Fruit fly (Drosophila melanogaster) whole organism, embryonic: ENCODE measurements around the gene FIG4.

ENCODE experiments used
- B-H2 ChIP-seq: fragments of 200-800 bp; sonication (Bioruptor generic); optimal IDR thresholded peaks from 2 replicates; lab custom pipeline; 2018; ENCODE audit warnings: missing biosample characterization, mild to moderate bottlenecking, missing genetic modification characterization
- BEAF-32 ChIP-seq: fragments of 200-800 bp; sonication (Bioruptor generic); optimal IDR thresholded peaks from 3 replicates; lab custom pipeline; 2017; ENCODE audit warnings: missing biosample characterization, missing genetic modification characterization, mild to moderate bottlenecking, moderate library complexity, missing genetic modification reagents
- C15 ChIP-seq: fragments of 200-800 bp; sonication (Bioruptor generic); IDR thresholded peaks from 3 replicates; pipeline ENCODE4 v1.3.6; 2022; ENCODE audit warnings: missing biosample characterization, missing genetic modification characterization
- CG10147 ChIP-seq: fragments of 200-800 bp; sonication (Bioruptor generic); optimal IDR thresholded peaks from 2 replicates; lab custom pipeline; 2019; ENCODE audit warnings: missing biosample characterization, mild to moderate bottlenecking, missing genetic modification characterization, moderate library complexity
- CG10267 ChIP-seq: fragments of 200-800 bp; sonication (Bioruptor generic); optimal IDR thresholded peaks from 2 replicates; lab custom pipeline; 2018; ENCODE audit warnings: missing biosample characterization, mild to moderate bottlenecking, missing genetic modification characterization, moderate library complexity
- CG11085 ChIP-seq: fragments of 200-800 bp; sonication (Bioruptor generic); IDR thresholded peaks from 2 replicates; pipeline ENCODE4 v1.3.6; 2022; ENCODE audit warnings: missing biosample characterization, missing genetic modification characterization
- CG11695 ChIP-seq: fragments of 200-800 bp; sonication (Bioruptor generic); IDR thresholded peaks from 3 replicates; pipeline ENCODE4 v1.3.6; 2022; ENCODE audit warnings: missing biosample characterization, missing genetic modification characterization
- CG14050 ChIP-seq: fragments of 200-800 bp; sonication (Bioruptor generic); IDR thresholded peaks from 3 replicates; pipeline ENCODE4 v1.3.6; 2022; ENCODE audit warnings: missing biosample characterization, missing genetic modification characterization
- CG15011 ChIP-seq: fragments of 200-800 bp; sonication (Bioruptor generic); optimal IDR thresholded peaks from 3 replicates; lab custom pipeline; 2018; ENCODE audit warnings: missing biosample characterization, mild to moderate bottlenecking, missing genetic modification characterization
- CG1602 ChIP-seq: fragments of 200-800 bp; sonication (Bioruptor generic); optimal IDR thresholded peaks from 3 replicates; lab custom pipeline; 2016; ENCODE audit warnings: missing biosample characterization, missing genetic modification characterization
- CG16779 ChIP-seq: fragments of 200-800 bp; sonication (Bioruptor generic); IDR thresholded peaks from 2 replicates; pipeline ENCODE4 v1.3.6; 2022; ENCODE audit warnings: missing biosample characterization, missing genetic modification characterization
- CG17385 ChIP-seq: fragments of 200-800 bp; sonication (Bioruptor generic); optimal IDR thresholded peaks from 3 replicates; lab custom pipeline; 2018; ENCODE audit warnings: missing biosample characterization, mild to moderate bottlenecking, missing genetic modification characterization
- CG17829 ChIP-seq: fragments of 200-800 bp; optimal IDR thresholded peaks from 2 replicates; lab custom pipeline; 2019; ENCODE audit warnings: missing biosample characterization, mild to moderate bottlenecking, missing genetic modification characterization, moderate library complexity
- CG30020 ChIP-seq: fragments of 200-800 bp; optimal IDR thresholded peaks from 2 replicates; lab custom pipeline; 2019; ENCODE audit warnings: missing biosample characterization, mild to moderate bottlenecking, missing genetic modification characterization, moderate library complexity
- CG31441 ChIP-seq: fragments of 200-800 bp; sonication (Bioruptor generic); IDR thresholded peaks from 2 replicates; pipeline ENCODE4 v1.3.6; 2022; ENCODE audit warnings: missing biosample characterization, missing genetic modification characterization
- CG4404 ChIP-seq: fragments of 200-800 bp; sonication (Bioruptor generic); IDR thresholded peaks from 2 replicates; pipeline ENCODE4 v1.3.6; 2022; ENCODE audit warnings: missing biosample characterization, missing genetic modification characterization
- CG4424 ChIP-seq: fragments of 200-800 bp; sonication (Bioruptor generic); optimal IDR thresholded peaks from 3 replicates; lab custom pipeline; 2016; ENCODE audit warnings: missing biosample characterization, missing genetic modification characterization
- CG6654 ChIP-seq: fragments of 200-800 bp; sonication (Bioruptor generic); optimal IDR thresholded peaks from 2 replicates; lab custom pipeline; 2017; ENCODE audit warnings: missing biosample characterization, mild to moderate bottlenecking, missing genetic modification characterization
- CG7357 ChIP-seq: fragments of 200-800 bp; sonication (Bioruptor generic); IDR thresholded peaks from 3 replicates; pipeline ENCODE4 v1.3.6; 2022; ENCODE audit warnings: missing biosample characterization, missing genetic modification characterization
- CG7372 ChIP-seq: fragments of 200-800 bp; sonication (Bioruptor generic); IDR thresholded peaks from 2 replicates; pipeline ENCODE4 v1.3.6; 2022; ENCODE audit warnings: missing biosample characterization, missing genetic modification characterization
- CG7556 ChIP-seq: fragments of 200-800 bp; sonication (Bioruptor generic); optimal IDR thresholded peaks from 2 replicates; lab custom pipeline; 2017; ENCODE audit warnings: missing biosample characterization, mild to moderate bottlenecking, missing genetic modification characterization
- CG7839 ChIP-seq: fragments of 200-800 bp; sonication (Bioruptor generic); optimal IDR thresholded peaks from 3 replicates; lab custom pipeline; 2018; ENCODE audit warnings: missing biosample characterization, mild to moderate bottlenecking, missing genetic modification characterization, moderate library complexity
- CG7928 ChIP-seq: fragments of 200-800 bp; sonication (Bioruptor generic); optimal IDR thresholded peaks from 2 replicates; lab custom pipeline; 2017; ENCODE audit warnings: missing biosample characterization, mild to moderate bottlenecking, missing genetic modification characterization
- CG8944 ChIP-seq: fragments of 200-800 bp; sonication (Bioruptor generic); optimal IDR thresholded peaks from 3 replicates; lab custom pipeline; 2016; ENCODE audit warnings: missing biosample characterization, missing genetic modification characterization
- CrebB ChIP-seq: fragments of 200-800 bp; sonication (Bioruptor generic); optimal IDR thresholded peaks from 3 replicates; lab custom pipeline; 2018; ENCODE audit warnings: missing biosample characterization, mild to moderate bottlenecking, missing genetic modification characterization
- D19A ChIP-seq: fragments of 200-800 bp; optimal IDR thresholded peaks from 3 replicates; lab custom pipeline; 2019; ENCODE audit warnings: missing biosample characterization, mild to moderate bottlenecking, missing genetic modification characterization, moderate library complexity
- D19B ChIP-seq: fragments of 200-800 bp; sonication (Bioruptor generic); optimal IDR thresholded peaks from 2 replicates; lab custom pipeline; 2017; ENCODE audit warnings: missing biosample characterization, mild to moderate bottlenecking, missing genetic modification characterization
- Dad ChIP-seq: fragments of 200-800 bp; sonication (Bioruptor generic); optimal IDR thresholded peaks from 3 replicates; lab custom pipeline; 2016; ENCODE audit warnings: missing biosample characterization, missing genetic modification characterization
- Gug ChIP-seq: fragments of 200-800 bp; sonication (Bioruptor generic); IDR thresholded peaks from 4 replicates; pipeline ENCODE4 v1.3.6; 2022; ENCODE audit warnings: missing biosample characterization, missing genetic modification characterization
- Hmr ChIP-seq: fragments of 200-800 bp; sonication (Bioruptor generic); optimal IDR thresholded peaks from 3 replicates; lab custom pipeline; 2017; ENCODE audit warnings: mild to moderate bottlenecking, missing biosample characterization, missing genetic modification reagents, missing genetic modification characterization
- Hr3 ChIP-seq: fragments of 200-800 bp; sonication (Bioruptor generic); optimal IDR thresholded peaks from 3 replicates; lab custom pipeline; 2016; ENCODE audit warnings: missing biosample characterization, missing genetic modification characterization
- NC2α ChIP-seq: fragments of 200-800 bp; sonication (Bioruptor generic); optimal IDR thresholded peaks from 2 replicates; lab custom pipeline; 2016; ENCODE audit warnings: missing biosample characterization, missing genetic modification characterization
- Vsx1 ChIP-seq: fragments of 200-800 bp; sonication (Bioruptor generic); optimal IDR thresholded peaks from 2 replicates; lab custom pipeline; 2017; ENCODE audit warnings: missing biosample characterization, mild to moderate bottlenecking, missing genetic modification characterization, missing genetic modification reagents
- cad ChIP-seq: fragments of >200 bp; optimal IDR thresholded peaks from 2 replicates; lab custom pipeline; 2017; ENCODE audit warnings: missing biosample characterization, missing genetic modification characterization
- crp ChIP-seq, 2 experiments: fragments of 200-800 bp; sonication (Bioruptor generic); optimal IDR thresholded peaks; 2 replicates in 1 of 2; 3 replicates in 1 of 2; lab custom pipeline; 2017; ENCODE audit warnings: missing biosample characterization in 2 of 2, missing genetic modification characterization in 2 of 2, mild to moderate bottlenecking in 1 of 2, moderate library complexity in 1 of 2
- cwo ChIP-seq: fragments of 200-800 bp; sonication (Bioruptor generic); optimal IDR thresholded peaks from 3 replicates; lab custom pipeline; 2017; ENCODE audit warnings: missing biosample characterization, missing genetic modification characterization, mild to moderate bottlenecking, moderate library complexity, missing genetic modification reagents
- esg ChIP-seq: fragments of 200-800 bp; sonication (Bioruptor generic); conservative IDR thresholded peaks from 2 replicates; pipeline ENCODE4 v1.3.6; 2022; ENCODE audit warnings: missing biosample characterization, missing genetic modification characterization
- eve ChIP-seq, 2 experiments: fragments of >200 bp; optimal IDR thresholded peaks; 2 replicates each; lab custom pipeline; 2017; ENCODE audit warnings: missing biosample characterization in 2 of 2, missing genetic modification characterization in 2 of 2
- ftz-f1 ChIP-seq: fragments of 200-800 bp; sonication (Bioruptor generic); optimal IDR thresholded peaks from 2 replicates; lab custom pipeline; 2016; ENCODE audit warnings: missing biosample characterization, missing genetic modification characterization
- insv ChIP-seq, 2 experiments: fragments of 200-800 bp; sonication (Bioruptor generic); optimal IDR thresholded peaks; 3 replicates each; lab custom pipeline; 2016 to 2018; ENCODE audit warnings: missing biosample characterization in 2 of 2, missing genetic modification characterization in 2 of 2
- nom ChIP-seq: fragments of 200-800 bp; sonication (Bioruptor generic); optimal IDR thresholded peaks from 2 replicates; lab custom pipeline; 2017; ENCODE audit warnings: missing biosample characterization, missing genetic modification characterization, mild to moderate bottlenecking, moderate library complexity, missing genetic modification reagents
- slbo ChIP-seq: fragments of 200-800 bp; sonication (Bioruptor generic); IDR thresholded peaks from 2 replicates; pipeline ENCODE4 v1.3.6; 2022; ENCODE audit warnings: missing biosample characterization, missing genetic modification characterization
- sob ChIP-seq: fragments of 200-800 bp; sonication (Bioruptor generic); IDR thresholded peaks from 2 replicates; pipeline ENCODE4 v1.3.6; 2022; ENCODE audit warnings: missing biosample characterization, missing genetic modification characterization
- tin ChIP-seq: fragments of 200-800 bp; sonication (Bioruptor generic); optimal IDR thresholded peaks from 3 replicates; lab custom pipeline; 2016; ENCODE audit warnings: missing biosample characterization, missing genetic modification characterization
- tup ChIP-seq: fragments of 200-800 bp; sonication (Bioruptor generic); optimal IDR thresholded peaks from 2 replicates; lab custom pipeline; 2016; ENCODE audit warnings: missing biosample characterization, mild to moderate bottlenecking, missing genetic modification characterization, moderate library complexity
- vvl ChIP-seq: fragments of 200-800 bp; sonication (Bioruptor generic); IDR thresholded peaks from 2 replicates; pipeline ENCODE4 v1.3.6; 2022; ENCODE audit warnings: missing biosample characterization, missing genetic modification characterization
- zen2 ChIP-seq: fragments of 200-800 bp; sonication (Bioruptor generic); IDR thresholded peaks from 3 replicates; pipeline ENCODE4 v1.3.6; 2022; ENCODE audit warnings: missing biosample characterization, missing genetic modification characterization; ENCODE audit not compliant: partially characterized antibody
- zf30C ChIP-seq: fragments of 200-800 bp; sonication (Bioruptor generic); optimal IDR thresholded peaks from 3 replicates; lab custom pipeline; 2018; ENCODE audit warnings: missing biosample characterization, mild to moderate bottlenecking, missing genetic modification characterization

Gene FIG4

DNA sequence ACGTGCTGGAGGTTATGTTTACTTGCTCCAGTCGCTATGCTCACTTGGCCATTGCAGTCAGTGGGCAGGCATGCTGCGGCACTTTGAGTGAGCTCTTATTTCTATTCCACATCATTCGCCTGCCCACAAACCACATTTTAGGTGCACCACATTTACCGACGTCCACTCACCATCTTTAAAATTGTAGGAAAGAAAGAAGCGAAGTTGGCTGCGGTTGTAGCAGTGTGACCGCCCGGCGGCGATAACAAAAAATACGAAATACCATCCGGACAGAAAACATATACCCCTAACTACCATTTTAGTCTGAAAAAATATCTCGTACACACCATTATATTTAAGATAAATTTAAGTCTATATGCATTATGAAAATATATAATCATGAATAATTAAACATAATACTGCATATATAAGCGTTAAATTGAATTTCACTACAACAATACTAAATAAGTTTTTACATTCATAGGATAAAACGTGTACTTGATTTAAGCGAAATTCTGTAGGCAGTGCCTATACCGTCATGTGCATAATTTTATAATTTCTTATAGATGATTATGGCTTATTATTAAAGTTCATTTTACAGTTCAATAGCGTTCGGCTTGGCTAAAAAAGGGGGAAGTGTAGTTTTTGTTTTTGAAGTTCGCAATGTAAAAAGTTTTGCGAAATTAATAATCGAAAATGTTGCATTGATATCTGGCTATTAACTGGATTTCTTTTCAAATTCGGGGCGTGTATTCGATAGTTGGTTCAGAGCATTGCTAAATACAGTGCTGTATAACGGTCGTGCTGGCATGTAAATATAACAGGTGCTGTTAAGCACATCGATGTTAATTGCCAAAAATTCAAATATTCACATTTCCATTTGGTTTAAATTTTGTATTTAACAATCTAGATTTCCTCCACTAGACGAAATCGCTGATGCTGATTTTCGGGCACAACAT is 6.6 kb upstream of the FIG4 start, which contains the start of gene RpL27A (continued):
- TF ChIP-seq tup (GFP tag; lab: Kevin White, UChicago) (no peak), vvl (GFP tag; lab: Robert Waterston, UW) (peak; percentile 92), slbo (peak; percentile 81), CG10147 (GFP tag; lab: Kevin White, UChicago) (peak; percentile 53), cad (GFP tag; lab: Kevin White, UChicago) (no peak), CG7556 (GFP tag; lab: Kevin White, UChicago) (peak; percentile 69), zf30C (GFP tag; lab: Kevin White, UChicago) (peak; percentile 53), cwo (GFP tag; lab: Kevin White, UChicago) (peak; percentile 51), sob (peak; percentile 83), CG7839 (peak; percentile 75), esg (GFP tag; lab: Robert Waterston, UW) (peak; percentile 24; the same call in 1 of the 2 replicates), CG17385 (GFP tag; lab: Kevin White, UChicago) (peak; percentile 87), CG16779 (GFP tag; lab: Robert Waterston, UW) (peak; percentile 77), D19B (GFP tag; lab: Kevin White, UChicago) (peak; percentile 47), CG11085 (GFP tag; lab: Robert Waterston, UW) (peak; percentile 80), Dad (GFP tag; lab: Kevin White, UChicago) (peak; percentile 45), Vsx1 (GFP tag; lab: Kevin White, UChicago) (peak; percentile 74), BEAF-32 (GFP tag; lab: Kevin White, UChicago) (peak; percentile 76), CG4404 (GFP tag; lab: Robert Waterston, UW) (peak; percentile 13; the same call in 1 of the 2 replicates), CG1602 (GFP tag; lab: Kevin White, UChicago) (peak; percentile 47), tin (GFP tag; lab: Kevin White, UChicago) (peak; percentile 59), CG7357 (GFP tag; lab: Robert Waterston, UW) (peak; percentile 94), CG7928 (GFP tag; lab: Kevin White, UChicago) (peak; percentile 39), CG14050 (GFP tag; lab: Robert Waterston, UW) (peak; percentile 70), CG10267 (tag; lab: Kevin White, UChicago) (peak; percentile 83), Hr3 (GFP tag; lab: Kevin White, UChicago) (peak; percentile 53), CG8944 (GFP tag; lab: Kevin White, UChicago) (peak; percentile 58), nom (peak; percentile 81), eve (GFP tag; optimal IDR thresholded peaks at IDR 0.05; lab: Kevin White, UChicago) (no peak), C15 (GFP tag; lab: Robert Waterston, UW) (0 out of 3 replicates have a peak, but pooled peaks have one; percentile 68), CG11695 (GFP tag; lab: Robert Waterston, UW) (peak; percentile 41; the same call in 2 of the 3 replicates), CG4424 (GFP tag; lab: Kevin White, UChicago) (peak; percentile 69), CG6654 (peak; percentile 63), CG17829 (peak; percentile 60), Gug (GFP tag; lab: Robert Waterston, UW) (peak; percentile 38; the same call in 2 of the 4 replicates), D19A (peak; percentile 65), ftz-f1 (peak; percentile 6), B-H2 (peak; percentile 90), CG15011 (GFP tag; lab: Kevin White, UChicago) (peak; percentile 64), CG31441 (peak; percentile 83), insv (GFP tag; optimal IDR thresholded peaks at IDR 0.05; lab: Kevin White, UChicago) (peak in 1 of 2 experiments; percentile 54), Hmr (GFP tag; lab: Kevin White, UChicago) (peak; percentile 93), CrebB (tag; lab: Kevin White, UChicago) (peak; percentile 86), zen2 (no peak), crp (GFP tag; optimal IDR thresholded peaks at IDR 0.05; lab: Kevin White, UChicago) (peak in 1 of 2 experiments; percentile 39), CG30020 (tag; lab: Kevin White, UChicago) (peak; percentile 94), CG7372 (GFP tag; lab: Robert Waterston, UW) (peak; percentile 77), NC2α (peak; percentile 56)
